Worm (Caenorhabditis elegans) whole organism, young adult: ENCODE data around the gene srw-62.

ENCODE experiments used
- B0019.2 ChIP-seq: fragments of 200-800 bp; sonication (Bioruptor generic); conservative IDR thresholded peaks from 2 replicates; pipeline ENCODE4 v1.3.6; 2022; ENCODE audit warnings: missing genetic modification reagents, missing genetic modification characterization, missing compliant biosample characterization
- B0336.3 ChIP-seq: fragments of 200-800 bp; sonication (Bioruptor generic); IDR thresholded peaks from 2 replicates; pipeline ENCODE4 v1.3.6; 2022; ENCODE audit warnings: missing genetic modification characterization, missing compliant biosample characterization
- D2030.7 ChIP-seq: fragments of 200-800 bp; sonication (Bioruptor generic); IDR thresholded peaks from 2 replicates; pipeline ENCODE4 v1.3.6; 2022; ENCODE audit warnings: missing genetic modification reagents, missing genetic modification characterization, missing compliant biosample characterization
- F10E7.11 ChIP-seq: sonication (generic microtip); optimal IDR thresholded peaks from 2 replicates; lab custom pipeline; 2017; ENCODE audit warnings: mild to moderate bottlenecking, missing genetic modification characterization, moderate library complexity, missing compliant biosample characterization
- F33H1.4 ChIP-seq: fragments of 200-800 bp; sonication (Bioruptor generic); IDR thresholded peaks from 2 replicates; pipeline ENCODE4 v1.3.6; 2022; ENCODE audit warnings: missing genetic modification reagents, missing genetic modification characterization, missing compliant biosample characterization
- F37B4.10 ChIP-seq: fragments of 200-800 bp; sonication (Bioruptor generic); IDR thresholded peaks from 2 replicates; pipeline ENCODE4 v1.3.6; 2022; ENCODE audit warnings: missing genetic modification characterization, missing compliant biosample characterization
- F55B11.4 ChIP-seq: sonication (generic microtip); optimal IDR thresholded peaks from 2 replicates; lab custom pipeline; 2016; ENCODE audit warnings: missing compliant biosample characterization, missing genetic modification characterization, borderline replicate concordance; ENCODE audit not compliant: insufficient read depth
- F57A8.1 ChIP-seq: fragments of 200-800 bp; sonication (Bioruptor generic); optimal IDR thresholded peaks from 2 replicates; lab custom pipeline; 2018; ENCODE audit warnings: mild to moderate bottlenecking, missing genetic modification characterization, moderate library complexity, missing compliant biosample characterization
- F57C9.4 ChIP-seq: sonication (generic microtip); optimal IDR thresholded peaks from 2 replicates; lab custom pipeline; 2017; ENCODE audit warnings: mild to moderate bottlenecking, missing genetic modification characterization, missing compliant biosample characterization
- Y53F4B.3 ChIP-seq: fragments of 200-800 bp; sonication (Bioruptor generic); IDR thresholded peaks from 2 replicates; pipeline ENCODE4 v1.3.6; 2022; ENCODE audit warnings: missing genetic modification reagents, missing genetic modification characterization, missing compliant biosample characterization
- Y53G8AR.9 ChIP-seq: fragments of 200-800 bp; sonication (Bioruptor generic); conservative IDR thresholded peaks from 2 replicates; pipeline ENCODE4 v1.3.6; 2022; ENCODE audit warnings: missing genetic modification reagents, missing genetic modification characterization, missing compliant biosample characterization
- Y67H2A.10 ChIP-seq: fragments of 200-800 bp; sonication (Bioruptor generic); conservative IDR thresholded peaks from 2 replicates; pipeline ENCODE4 v1.3.6; 2022; ENCODE audit warnings: missing genetic modification reagents, missing genetic modification characterization, missing compliant biosample characterization
- Y79H2A.3 ChIP-seq: fragments of 200-800 bp; sonication (Bioruptor generic); conservative IDR thresholded peaks from 2 replicates; pipeline ENCODE4 v1.3.6; 2022; ENCODE audit warnings: missing genetic modification reagents, missing genetic modification characterization, missing compliant biosample characterization
- akir-1 ChIP-seq: fragments of 200-800 bp; sonication (Bioruptor generic); optimal IDR thresholded peaks from 2 replicates; lab custom pipeline; 2018; ENCODE audit warnings: mild to moderate bottlenecking, missing genetic modification characterization, moderate library complexity, missing compliant biosample characterization
- aptf-3 ChIP-seq: fragments of 200-800 bp; sonication (Bioruptor generic); IDR thresholded peaks from 2 replicates; pipeline ENCODE4 v1.3.6; 2022; ENCODE audit warnings: missing genetic modification characterization, missing compliant biosample characterization
- athp-1 ChIP-seq: sonication (generic microtip); optimal IDR thresholded peaks from 2 replicates; lab custom pipeline; 2017; ENCODE audit warnings: mild to moderate bottlenecking, missing genetic modification characterization, missing compliant biosample characterization
- attf-6 ChIP-seq: fragments of 200-800 bp; sonication (Bioruptor generic); IDR thresholded peaks from 2 replicates; pipeline ENCODE4 v1.3.6; 2022; ENCODE audit warnings: missing genetic modification reagents, missing genetic modification characterization, missing compliant biosample characterization
- cebp-1 ChIP-seq, 2 experiments: fragments of 200-800 bp in 1 of 2; sonication (Bioruptor generic) in 1 of 2; sonication (generic microtip) in 1 of 2; IDR thresholded peaks in 1 of 2; optimal IDR thresholded peaks in 1 of 2; 2 replicates each; pipeline versions ENCODE4 v1.3.6 to Lab custom; 2017 to 2022; ENCODE audit warnings: missing compliant biosample characterization in 2 of 2, missing genetic modification characterization in 2 of 2, mild to moderate bottlenecking in 1 of 2, missing genetic modification reagents in 1 of 2, moderate library complexity in 1 of 2
- ceh-100 ChIP-seq: fragments of 200-800 bp; sonication (Bioruptor generic); IDR thresholded peaks from 2 replicates; pipeline ENCODE4 v1.3.6; 2022; ENCODE audit warnings: missing genetic modification reagents, missing genetic modification characterization, missing compliant biosample characterization
- chd-7 ChIP-seq: sonication (generic microtip); optimal IDR thresholded peaks from 2 replicates; lab custom pipeline; 2016; ENCODE audit warnings: mild to moderate bottlenecking, missing genetic modification characterization, moderate library complexity, missing compliant biosample characterization
- die-1 ChIP-seq: sonication (generic microtip); optimal IDR thresholded peaks from 2 replicates; lab custom pipeline; 2016; ENCODE audit warnings: missing genotype, mild to moderate bottlenecking, missing genetic modification characterization, missing compliant biosample characterization
- efl-1 ChIP-seq: fragments of 150-350 bp; optimal IDR thresholded peaks from 2 replicates; lab custom pipeline; 2014; ENCODE audit warnings: missing biosample characterization, missing genetic modification reagents, missing genetic modification characterization
- egrh-3 ChIP-seq: fragments of 200-800 bp; sonication (Bioruptor generic); IDR thresholded peaks from 2 replicates; pipeline ENCODE4 v1.3.6; 2022; ENCODE audit warnings: missing genetic modification reagents, missing genetic modification characterization, missing compliant biosample characterization
- ekl-4 ChIP-seq: fragments of 200-800 bp; sonication (Bioruptor generic); IDR thresholded peaks from 2 replicates; pipeline ENCODE4 v1.3.6; 2022; ENCODE audit warnings: missing genetic modification reagents, missing genetic modification characterization, missing compliant biosample characterization
- ets-4 ChIP-seq: fragments of 200-800 bp; sonication (Bioruptor generic); optimal IDR thresholded peaks from 2 replicates; lab custom pipeline; 2018; ENCODE audit warnings: mild to moderate bottlenecking, missing genetic modification characterization, missing compliant biosample characterization
- hlh-26 ChIP-seq: fragments of 200-800 bp; sonication (Bioruptor generic); conservative IDR thresholded peaks from 2 replicates; pipeline ENCODE4 v1.3.6; 2022; ENCODE audit warnings: missing genetic modification reagents, missing genetic modification characterization, missing compliant biosample characterization
- hmg-1.2 ChIP-seq: fragments of 200-800 bp; sonication (Bioruptor generic); IDR thresholded peaks from 2 replicates; pipeline ENCODE4 v1.3.6; 2022; ENCODE audit warnings: missing genetic modification reagents, missing genetic modification characterization, missing compliant biosample characterization
- hmg-20 ChIP-seq: fragments of 200-800 bp; sonication (Bioruptor generic); IDR thresholded peaks from 2 replicates; pipeline ENCODE4 v1.3.6; 2022; ENCODE audit warnings: missing genetic modification reagents, missing genetic modification characterization, missing compliant biosample characterization
- hrde-1 ChIP-seq: sonication (generic microtip); optimal IDR thresholded peaks from 2 replicates; lab custom pipeline; 2016; ENCODE audit warnings: missing genetic modification characterization, mild to moderate bottlenecking, missing compliant biosample characterization, moderate library complexity, missing genotype, missing genetic modification reagents, borderline replicate concordance
- hsf-1 ChIP-seq: fragments of 200-800 bp; sonication (Bioruptor generic); IDR thresholded peaks from 2 replicates; pipeline ENCODE4 v1.3.6; 2022; ENCODE audit warnings: missing genetic modification reagents, missing genetic modification characterization, missing compliant biosample characterization
- lag-1 ChIP-seq: fragments of 200-800 bp; sonication (Bioruptor generic); IDR thresholded peaks from 2 replicates; pipeline ENCODE4 v1.3.6; 2022; ENCODE audit warnings: missing genetic modification reagents, missing genetic modification characterization, missing compliant biosample characterization
- lin-54 ChIP-seq: fragments of 200-800 bp; sonication (Bioruptor generic); optimal IDR thresholded peaks from 2 replicates; lab custom pipeline; 2018; ENCODE audit warnings: mild to moderate bottlenecking, missing genetic modification characterization, missing compliant biosample characterization
- lsl-1 ChIP-seq: fragments of 200-800 bp; sonication (Bioruptor generic); optimal IDR thresholded peaks from 2 replicates; lab custom pipeline; 2018; ENCODE audit warnings: mild to moderate bottlenecking, missing genetic modification characterization, moderate library complexity, missing compliant biosample characterization
- lsy-27 ChIP-seq: sonication (generic microtip); optimal IDR thresholded peaks from 2 replicates; lab custom pipeline; 2017; ENCODE audit warnings: missing genetic modification characterization, mild to moderate bottlenecking, missing compliant biosample characterization, antibody characterized with exemption, missing genotype, borderline replicate concordance; ENCODE audit not compliant: insufficient read depth
- mcd-1 ChIP-seq: fragments of 200-800 bp; sonication (Bioruptor generic); IDR thresholded peaks from 2 replicates; pipeline ENCODE4 v1.3.6; 2022; ENCODE audit warnings: missing genetic modification reagents, missing genetic modification characterization, missing compliant biosample characterization
- mel-28 ChIP-seq: sonication (generic microtip); optimal IDR thresholded peaks from 2 replicates; lab custom pipeline; 2016; ENCODE audit warnings: borderline replicate concordance, mild to moderate bottlenecking, missing genetic modification characterization, missing compliant biosample characterization
- nfya-1 ChIP-seq: sonication (generic microtip); optimal IDR thresholded peaks from 2 replicates; lab custom pipeline; 2017; ENCODE audit warnings: antibody characterized with exemption, missing compliant biosample characterization, missing genetic modification characterization, borderline replicate concordance; ENCODE audit not compliant: insufficient read depth
- nhr-179 ChIP-seq: sonication (generic microtip); optimal IDR thresholded peaks from 2 replicates; lab custom pipeline; 2016; ENCODE audit warnings: mild to moderate bottlenecking, missing genetic modification characterization, missing compliant biosample characterization
- nhr-80 ChIP-seq: sonication (generic microtip); optimal IDR thresholded peaks from 2 replicates; lab custom pipeline; 2016; ENCODE audit warnings: missing genetic modification characterization, missing compliant biosample characterization
- rec-8 ChIP-seq, 2 experiments: sonication (generic microtip); optimal IDR thresholded peaks; 2 replicates each; lab custom pipeline; 2016; ENCODE audit warnings: mild to moderate bottlenecking in 2 of 2, missing genetic modification characterization in 2 of 2, missing genetic modification reagents in 2 of 2, missing genotype in 2 of 2, missing biosample characterization in 1 of 2, missing compliant biosample characterization in 1 of 2, moderate library complexity in 1 of 2
- rpc-1 ChIP-seq, 2 experiments: fragments of 150-350 bp in 1 of 2; sonication (generic microtip) in 1 of 2; optimal IDR thresholded peaks; 2 replicates each; lab custom pipeline; 2014 to 2018; ENCODE audit warnings: missing biosample characterization in 1 of 2, missing genetic modification characterization in 1 of 2, missing genetic modification reagents in 1 of 2, missing genotype in 1 of 2
- zfh-2 ChIP-seq: fragments of 200-800 bp; sonication (Bioruptor generic); conservative IDR thresholded peaks from 2 replicates; pipeline ENCODE4 v1.3.6; 2022; ENCODE audit warnings: missing genetic modification reagents, missing genetic modification characterization, missing compliant biosample characterization
- ztf-22 ChIP-seq: fragments of 200-800 bp; sonication (Bioruptor generic); optimal IDR thresholded peaks from 2 replicates; lab custom pipeline; 2018; ENCODE audit warnings: mild to moderate bottlenecking, missing genetic modification characterization, moderate library complexity, missing compliant biosample characterization
- ztf-28 ChIP-seq: fragments of 200-800 bp; sonication (Bioruptor generic); IDR thresholded peaks from 2 replicates; pipeline ENCODE4 v1.3.6; 2022; ENCODE audit warnings: missing genetic modification reagents, missing genetic modification characterization, missing compliant biosample characterization
- ztf-3 ChIP-seq: fragments of 200-800 bp; sonication (Bioruptor generic); optimal IDR thresholded peaks from 2 replicates; lab custom pipeline; 2018; ENCODE audit warnings: mild to moderate bottlenecking, missing genetic modification characterization, missing compliant biosample characterization

The srw-62 gene

ce11 chrII:7863480-7864125, 38.4 kb downstream of the srw-62 start:
- TF ChIP-seq die-1 (tag; lab: Kevin White, UChicago) (peak; percentile 9), chd-7 (tag; lab: Kevin White, UChicago) (peak; percentile 21), athp-1 (tag; lab: Kevin White, UChicago) (peak; percentile 25), Y53G8AR.9 (GFP tag; lab: Robert Waterston, UW) (0 out of 2 replicates have a peak, but pooled peaks have one; percentile 58), B0019.2 (no peak), Y67H2A.10 (GFP tag; lab: Robert Waterston, UW) (0 out of 2 replicates have a peak, but pooled peaks have one; percentile 11), ekl-4 (GFP tag; lab: Robert Waterston, UW) (no peak), mel-28 (tag; lab: Kevin White, UChicago) (no peak), hmg-20 (GFP tag; lab: Robert Waterston, UW) (no peak), F57C9.4 (tag; lab: Kevin White, UChicago) (no peak), F57A8.1 (GFP tag; lab: Kevin White, UChicago) (no peak), aptf-3 (GFP tag; lab: Robert Waterston, UW) (no peak), Y79H2A.3 (0 out of 2 replicates have a peak, but pooled peaks have one; percentile 25), hlh-26 (GFP tag; lab: Robert Waterston, UW) (no peak), hsf-1 (GFP tag; lab: Robert Waterston, UW) (peak; percentile 59), hmg-1.2 (0 out of 2 replicates have a peak, but pooled peaks have one; percentile 17), attf-6 (GFP tag; lab: Robert Waterston, UW) (no peak), hrde-1 (tag; lab: Kevin White, UChicago) (no peak), nhr-80 (tag; lab: Kevin White, UChicago) (no peak), D2030.7 (0 out of 2 replicates have a peak, but pooled peaks have one; percentile 34), cebp-1 (GFP tag; IDR thresholded peaks at IDR 0.05; lab: Robert Waterston, UW) (no peak), cebp-1 (tag; optimal IDR thresholded peaks at IDR 0.05; lab: Kevin White, UChicago) (peak; percentile 8), lag-1 (GFP tag; lab: Robert Waterston, UW) (no peak), F33H1.4 (GFP tag; lab: Robert Waterston, UW) (peak; percentile 71), zfh-2 (peak; percentile 90), F10E7.11 (tag; lab: Kevin White, UChicago) (no peak), rec-8 (tag; optimal IDR thresholded peaks at IDR 0.05; lab: Kevin White, UChicago) (no peak), F55B11.4 (tag; lab: Kevin White, UChicago) (no peak), B0336.3 (peak; percentile 50), egrh-3 (GFP tag; lab: Robert Waterston, UW) (peak; percentile 79; the same call in 1 of the 2 replicates), nhr-179 (no peak), akir-1 (no peak), lin-54 (GFP tag; lab: Kevin White, UChicago) (peak; percentile 75), rpc-1 (optimal IDR thresholded peaks at IDR 0.05; lab: Kevin White, UChicago) (no peak), rpc-1 (tag; optimal IDR thresholded peaks at IDR 0.05; lab: Kevin White, UChicago) (no peak), mcd-1 (GFP tag; lab: Robert Waterston, UW) (peak; percentile 39), ztf-28 (GFP tag; lab: Robert Waterston, UW) (0 out of 2 replicates have a peak, but pooled peaks have one; percentile 6), efl-1 (GFP tag; lab: Kevin White, UChicago) (peak; percentile 59), F37B4.10 (GFP tag; lab: Robert Waterston, UW) (no peak), ets-4 (GFP tag; lab: Kevin White, UChicago) (no peak), nfya-1 (tag; lab: Kevin White, UChicago) (no peak), ceh-100 (GFP tag; lab: Robert Waterston, UW) (0 out of 2 replicates have a peak, but pooled peaks have one; percentile 10), lsy-27 (tag; lab: Kevin White, UChicago) (no peak), ztf-22 (GFP tag; lab: Kevin White, UChicago) (no peak), lsl-1 (GFP tag; lab: Kevin White, UChicago) (peak; percentile 13), Y53F4B.3 (no peak), ztf-3 (no peak)
